Worm (Caenorhabditis elegans) whole organism, L1 larva: Measurements from ENCODE around the gene Y45F10C.1.
A peak's percentile ranks its signal among the peaks of the same experiment; 100 is the strongest.

Experiments used
- lin-39 ChIP-seq: fragments of 150-350 bp; optimal IDR thresholded peaks from 2 replicates; lab custom pipeline; 2014; ENCODE audit warnings: missing biosample characterization, missing genetic modification reagents, missing genetic modification characterization
- mdl-1 ChIP-seq, 2 experiments: fragments of 150-350 bp; optimal IDR thresholded peaks; 2 replicates each; lab custom pipeline; 2014 to 2017; ENCODE audit warnings: missing biosample characterization in 2 of 2, missing genetic modification characterization in 2 of 2, inconsistent platforms in 1 of 2
- nhr-237 ChIP-seq: fragments of 150-350 bp; optimal IDR thresholded peaks from 2 replicates; lab custom pipeline; 2014; ENCODE audit warnings: missing biosample characterization, missing genetic modification characterization
- zag-1 ChIP-seq: fragments of 150-350 bp; optimal IDR thresholded peaks from 2 replicates; lab custom pipeline; 2014; ENCODE audit warnings: missing biosample characterization, missing genetic modification characterization

DNA sequence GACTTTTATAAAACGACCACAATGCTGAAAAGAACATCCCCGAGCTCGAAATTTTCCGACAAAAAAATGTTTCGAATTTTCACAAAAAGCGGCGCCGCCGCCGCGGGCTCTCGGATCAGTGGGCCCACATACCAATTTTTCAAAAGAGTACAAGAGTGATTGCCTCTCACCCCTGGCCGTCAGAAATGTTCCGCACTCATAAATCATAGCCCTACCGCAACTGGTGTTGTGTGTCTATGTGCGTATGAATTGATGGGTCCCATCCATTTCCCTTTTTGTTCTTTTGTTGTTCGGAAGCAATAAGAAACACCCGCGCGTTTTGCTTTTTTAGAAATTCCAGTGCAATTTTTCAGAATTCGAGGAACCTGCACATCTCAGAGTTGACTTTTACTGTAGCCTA is 35.3 kb upstream of the Y45F10C.1 start:
- TF ChIP-seq mdl-1 (tag; optimal IDR thresholded peaks at IDR 0.05; lab: Kevin White, UChicago): no peak
- no peak for TF ChIP-seq zag-1 (tag; lab: Kevin White, UChicago)
- peak; percentile 51 for TF ChIP-seq lin-39 (tag; lab: Kevin White, UChicago)
- no peak for TF ChIP-seq nhr-237 (tag; lab: Kevin White, UChicago)
